Worm (Caenorhabditis elegans) whole organism, young adult: ENCODE data around the gene F20B6.4.
"Not testable (repeated sequence)": the region's sequence is repeated elsewhere in the genome, so short reads cannot be mapped to it uniquely, and the experiment has no call there.

Experiments
- B0035.1 ChIP-seq: sonication (generic microtip); optimal IDR thresholded peaks from 2 replicates; lab custom pipeline; 2016; ENCODE audit warnings: missing genetic modification characterization, mild to moderate bottlenecking, missing compliant biosample characterization, missing genotype, missing genetic modification reagents
- B0261.1 ChIP-seq: sonication (generic microtip); optimal IDR thresholded peaks from 2 replicates; lab custom pipeline; 2016; ENCODE audit warnings: mild to moderate bottlenecking, missing genetic modification characterization, moderate library complexity, missing compliant biosample characterization
- B0336.3 ChIP-seq: fragments of 200-800 bp; sonication (Bioruptor generic); IDR thresholded peaks from 2 replicates; pipeline ENCODE4 v1.3.6; 2022; ENCODE audit warnings: missing genetic modification characterization, missing compliant biosample characterization
- C17E4.6 ChIP-seq: fragments of 200-800 bp; sonication (Bioruptor generic); IDR thresholded peaks from 2 replicates; pipeline ENCODE4 v1.3.6; 2022; ENCODE audit warnings: missing genetic modification reagents, missing genetic modification characterization, missing compliant biosample characterization
- D2030.7 ChIP-seq: fragments of 200-800 bp; sonication (Bioruptor generic); IDR thresholded peaks from 2 replicates; pipeline ENCODE4 v1.3.6; 2022; ENCODE audit warnings: missing genetic modification reagents, missing genetic modification characterization, missing compliant biosample characterization
- F37B4.10 ChIP-seq: fragments of 200-800 bp; sonication (Bioruptor generic); IDR thresholded peaks from 2 replicates; pipeline ENCODE4 v1.3.6; 2022; ENCODE audit warnings: missing genetic modification characterization, missing compliant biosample characterization
- F55B11.4 ChIP-seq: sonication (generic microtip); optimal IDR thresholded peaks from 2 replicates; lab custom pipeline; 2016; ENCODE audit warnings: missing compliant biosample characterization, missing genetic modification characterization, borderline replicate concordance; ENCODE audit not compliant: insufficient read depth
- F57A8.1 ChIP-seq: fragments of 200-800 bp; sonication (Bioruptor generic); optimal IDR thresholded peaks from 2 replicates; lab custom pipeline; 2018; ENCODE audit warnings: mild to moderate bottlenecking, missing genetic modification characterization, moderate library complexity, missing compliant biosample characterization
- F57C9.4 ChIP-seq: sonication (generic microtip); optimal IDR thresholded peaks from 2 replicates; lab custom pipeline; 2017; ENCODE audit warnings: mild to moderate bottlenecking, missing genetic modification characterization, missing compliant biosample characterization
- Y53F4B.3 ChIP-seq: fragments of 200-800 bp; sonication (Bioruptor generic); IDR thresholded peaks from 2 replicates; pipeline ENCODE4 v1.3.6; 2022; ENCODE audit warnings: missing genetic modification reagents, missing genetic modification characterization, missing compliant biosample characterization
- Y56A3A.18 ChIP-seq: fragments of 200-800 bp; sonication (Bioruptor generic); IDR thresholded peaks from 2 replicates; pipeline ENCODE4 v1.3.6; 2022; ENCODE audit warnings: missing genetic modification reagents, missing genetic modification characterization, missing compliant biosample characterization
- ZK185.1 ChIP-seq: sonication (generic microtip); optimal IDR thresholded peaks from 2 replicates; lab custom pipeline; 2016; ENCODE audit warnings: mild to moderate bottlenecking, missing genetic modification characterization, missing compliant biosample characterization; ENCODE audit not compliant: poor library complexity, severe bottlenecking
- attf-6 ChIP-seq: fragments of 200-800 bp; sonication (Bioruptor generic); IDR thresholded peaks from 2 replicates; pipeline ENCODE4 v1.3.6; 2022; ENCODE audit warnings: missing genetic modification reagents, missing genetic modification characterization, missing compliant biosample characterization
- chd-7 ChIP-seq: sonication (generic microtip); optimal IDR thresholded peaks from 2 replicates; lab custom pipeline; 2016; ENCODE audit warnings: mild to moderate bottlenecking, missing genetic modification characterization, moderate library complexity, missing compliant biosample characterization
- dox-1 ChIP-seq: fragments of 200-800 bp; sonication (Bioruptor generic); IDR thresholded peaks from 2 replicates; pipeline ENCODE4 v1.3.6; 2022; ENCODE audit warnings: missing genetic modification reagents, missing genetic modification characterization, missing compliant biosample characterization
- egrh-3 ChIP-seq: fragments of 200-800 bp; sonication (Bioruptor generic); IDR thresholded peaks from 2 replicates; pipeline ENCODE4 v1.3.6; 2022; ENCODE audit warnings: missing genetic modification reagents, missing genetic modification characterization, missing compliant biosample characterization
- ekl-4 ChIP-seq: fragments of 200-800 bp; sonication (Bioruptor generic); IDR thresholded peaks from 2 replicates; pipeline ENCODE4 v1.3.6; 2022; ENCODE audit warnings: missing genetic modification reagents, missing genetic modification characterization, missing compliant biosample characterization
- fkh-3 ChIP-seq: sonication (generic microtip); optimal IDR thresholded peaks from 2 replicates; lab custom pipeline; 2016; ENCODE audit warnings: mild to moderate bottlenecking, missing genetic modification characterization, missing compliant biosample characterization
- hmg-1.2 ChIP-seq: fragments of 200-800 bp; sonication (Bioruptor generic); IDR thresholded peaks from 2 replicates; pipeline ENCODE4 v1.3.6; 2022; ENCODE audit warnings: missing genetic modification reagents, missing genetic modification characterization, missing compliant biosample characterization
- hsf-1 ChIP-seq: fragments of 200-800 bp; sonication (Bioruptor generic); IDR thresholded peaks from 2 replicates; pipeline ENCODE4 v1.3.6; 2022; ENCODE audit warnings: missing genetic modification reagents, missing genetic modification characterization, missing compliant biosample characterization
- lin-26 ChIP-seq: fragments of 200-800 bp; sonication (Bioruptor generic); IDR thresholded peaks from 2 replicates; pipeline ENCODE4 v1.3.6; 2022; ENCODE audit warnings: missing genetic modification reagents, missing genetic modification characterization, missing compliant biosample characterization
- lin-40 ChIP-seq: sonication (generic microtip); optimal IDR thresholded peaks from 2 replicates; lab custom pipeline; 2016; ENCODE audit warnings: missing genetic modification characterization, mild to moderate bottlenecking, missing compliant biosample characterization, missing genotype, missing genetic modification reagents
- madf-6 ChIP-seq: fragments of 200-800 bp; sonication (Bioruptor generic); IDR thresholded peaks from 2 replicates; pipeline ENCODE4 v1.3.6; 2022; ENCODE audit warnings: missing genetic modification reagents, missing genetic modification characterization, missing compliant biosample characterization
- nhr-90 ChIP-seq: sonication (generic microtip); optimal IDR thresholded peaks from 2 replicates; lab custom pipeline; 2016; ENCODE audit warnings: missing genotype, mild to moderate bottlenecking, missing genetic modification characterization, missing compliant biosample characterization
- repo-1 ChIP-seq: sonication (generic microtip); optimal IDR thresholded peaks from 2 replicates; lab custom pipeline; 2017; ENCODE audit warnings: mild to moderate bottlenecking, missing genetic modification characterization, missing compliant biosample characterization
- rpc-1 ChIP-seq, 2 experiments: fragments of 150-350 bp in 1 of 2; sonication (generic microtip) in 1 of 2; optimal IDR thresholded peaks; 2 replicates each; lab custom pipeline; 2014 to 2018; ENCODE audit warnings: missing biosample characterization in 1 of 2, missing genetic modification characterization in 1 of 2, missing genetic modification reagents in 1 of 2, missing genotype in 1 of 2
- snpc-4 ChIP-seq, 5 experiments: fragments of 150-350 bp in 1 of 5; sonication (generic microtip) in 4 of 5; optimal IDR thresholded peaks; 2 replicates each; lab custom pipeline; 2014 to 2018; ENCODE audit warnings: missing genetic modification characterization in 5 of 5, missing biosample characterization in 3 of 5, antibody characterized with exemption in 2 of 5, mild to moderate bottlenecking in 2 of 5, missing compliant biosample characterization in 2 of 5, missing genotype in 2 of 5, moderate library complexity in 2 of 5, missing genetic modification reagents in 1 of 5
- tbp1 ChIP-seq: fragments of 200-800 bp; sonication (Bioruptor generic); optimal IDR thresholded peaks from 2 replicates; lab custom pipeline; 2018; ENCODE audit warnings: mild to moderate bottlenecking, missing genetic modification characterization, missing compliant biosample characterization
- tlf-1 ChIP-seq: fragments of 200-800 bp; sonication (Bioruptor generic); optimal IDR thresholded peaks from 2 replicates; lab custom pipeline; 2018; ENCODE audit warnings: mild to moderate bottlenecking, missing genetic modification characterization, missing compliant biosample characterization
- unc-130 ChIP-seq: sonication (generic microtip); optimal IDR thresholded peaks from 2 replicates; lab custom pipeline; 2016; ENCODE audit warnings: missing genetic modification reagents, missing genetic modification characterization, missing compliant biosample characterization
- zim-3 ChIP-seq: sonication (generic microtip); optimal IDR thresholded peaks from 2 replicates; lab custom pipeline; 2017; ENCODE audit warnings: mild to moderate bottlenecking, missing genetic modification characterization, moderate library complexity, missing compliant biosample characterization
- ztf-26 ChIP-seq: sonication (generic microtip); optimal IDR thresholded peaks from 2 replicates; lab custom pipeline; 2017; ENCODE audit warnings: missing genetic modification characterization, missing compliant biosample characterization
- ztf-3 ChIP-seq: fragments of 200-800 bp; sonication (Bioruptor generic); optimal IDR thresholded peaks from 2 replicates; lab custom pipeline; 2018; ENCODE audit warnings: mild to moderate bottlenecking, missing genetic modification characterization, missing compliant biosample characterization
- ztf-6 ChIP-seq: fragments of 200-800 bp; sonication (Bioruptor generic); IDR thresholded peaks from 2 replicates; pipeline ENCODE4 v1.3.6; 2022; ENCODE audit warnings: missing genetic modification reagents, missing genetic modification characterization, missing compliant biosample characterization

F20B6.4 gene

ce11 chrX:4208495-4208894 lies 12.2 kb upstream of the F20B6.4 start (continued):
- no peak for TF ChIP-seq F37B4.10

ce11 chrX:4207385-4207784 lies 11.1 kb upstream of the F20B6.4 start, which contains the start of gene F20B6.9:
Gene F20B6.9, minus strand, starts transcription at chrX:4207485.
- not testable (repeated sequence) for TF ChIP-seq unc-130 (GFP tag; lab: Kevin White, UChicago); F55B11.4; egrh-3 (GFP tag; lab: Robert Waterston, UW)

- 0 out of 2 replicates have a peak, but pooled peaks have one; percentile 5 for TF ChIP-seq hmg-1.2 (GFP tag; lab: Robert Waterston, UW)
- TF ChIP-seq B0261.1 (tag; lab: Kevin White, UChicago): peak; percentile 25
- TF ChIP-seq tbp1 (GFP tag; lab: Kevin White, UChicago): peak; percentile 43
- not testable (repeated sequence) for TF ChIP-seq rpc-1 (optimal IDR thresholded peaks at IDR 0.05; lab: Kevin White, UChicago)
- TF ChIP-seq rpc-1 (tag; optimal IDR thresholded peaks at IDR 0.05; lab: Kevin White, UChicago): peak; percentile 23
- 0 out of 2 replicates have a peak, but pooled peaks have one; percentile 42 for TF ChIP-seq lin-26 (GFP tag; lab: Robert Waterston, UW)
- peak; percentile 43; the same call in 1 of the 2 replicates for TF ChIP-seq dox-1 (GFP tag; lab: Robert Waterston, UW)
These were observed 8.5 kb upstream of the F20B6.4 start for ce11 chrX:4204799-4205198.

ce11 chrX:4202881-4203280 lies 6.5 kb upstream of the F20B6.4 start:
- TF ChIP-seq hmg-1.2 (GFP tag; lab: Robert Waterston, UW): peak; percentile 38
- peak; percentile 57; the same call in 1 of the 2 replicates for TF ChIP-seq lin-26 (GFP tag; lab: Robert Waterston, UW)
- 0 out of 2 replicates have a peak, but pooled peaks have one; percentile 22 for TF ChIP-seq D2030.7 (GFP tag; lab: Robert Waterston, UW)
- 0 out of 2 replicates have a peak, but pooled peaks have one; percentile 44 for TF ChIP-seq madf-6
- peak; percentile 43; the same call in 1 of the 2 replicates for TF ChIP-seq dox-1 (GFP tag; lab: Robert Waterston, UW)
- peak; percentile 17 for TF ChIP-seq B0261.1 (tag; lab: Kevin White, UChicago)
- TF ChIP-seq, all 124 proteins: peak for 6; not testable (repeated sequence) for 118

ce11 chrX:4202114-4202513 lies 5.8 kb upstream of the F20B6.4 start, which contains the start of gene F20B6.6:
Gene F20B6.6, minus strand, starts transcription at chrX:4202214.
- TF ChIP-seq hsf-1; F37B4.10; F57A8.1 (GFP tag; lab: Kevin White, UChicago): not testable (repeated sequence)

- TF ChIP-seq chd-7 (tag; lab: Kevin White, UChicago); madf-6; ztf-6: not testable (repeated sequence)
These were observed 3.5 kb upstream of the F20B6.4 start, which contains the start of gene F20B6.5 for ce11 chrX:4199829-4200228. Gene F20B6.5, minus strand, starts transcription at chrX:4199929.

ce11 chrX:4193080-4193479 lies 3.3 kb downstream of the F20B6.4 start:
- TF ChIP-seq tlf-1 (GFP tag; lab: Kevin White, UChicago) (peak; percentile 42), B0035.1 (tag; lab: Kevin White, UChicago) (peak; percentile 48), zim-3 (tag; lab: Kevin White, UChicago) (peak; percentile 42), B0336.3 (peak; percentile 45; the same call in 1 of the 2 replicates), attf-6 (no peak), ZK185.1 (tag; lab: Kevin White, UChicago) (peak; percentile 29), Y53F4B.3 (GFP tag; lab: Robert Waterston, UW) (no peak), chd-7 (tag; lab: Kevin White, UChicago) (peak; percentile 15), F57C9.4 (no peak), ekl-4 (GFP tag; lab: Robert Waterston, UW) (peak; percentile 38; the same call in 1 of the 2 replicates), repo-1 (tag; lab: Kevin White, UChicago) (peak; percentile 90), fkh-3 (peak; percentile 60), Y56A3A.18 (peak; percentile 75; the same call in 1 of the 2 replicates), ztf-3 (GFP tag; lab: Kevin White, UChicago) (peak; percentile 22), C17E4.6 (GFP tag; lab: Robert Waterston, UW) (no peak), snpc-4 (GFP tag; optimal IDR thresholded peaks at IDR 0.05; lab: Kevin White, UChicago) (no peak), snpc-4 (tag; optimal IDR thresholded peaks at IDR 0.05; lab: Kevin White, UChicago) (peak in 1 of 4 experiments; percentile 17), lin-40 (tag; lab: Kevin White, UChicago) (peak; percentile 68), ztf-26 (tag; lab: Kevin White, UChicago) (peak; percentile 11), nhr-90 (tag; lab: Kevin White, UChicago) (peak; percentile 40)
